Fruit fly (Drosophila melanogaster) whole organism, embryonic: ENCODE results near the gene CG12081.

Experiments used
- Aef1 ChIP-seq: fragments of 200-800 bp; sonication (Bioruptor generic); IDR thresholded peaks from 3 replicates; pipeline ENCODE4 v1.3.6; 2022; ENCODE audit warnings: missing biosample characterization, missing genetic modification characterization
- Awh ChIP-seq: fragments of 200-800 bp; sonication (Bioruptor generic); IDR thresholded peaks from 2 replicates; pipeline ENCODE4, ENCODE4 v1.3.6; 2022; ENCODE audit warnings: missing biosample characterization, missing genetic modification characterization
- CG10147 ChIP-seq: fragments of 200-800 bp; sonication (Bioruptor generic); optimal IDR thresholded peaks from 2 replicates; lab custom pipeline; 2019; ENCODE audit warnings: missing biosample characterization, mild to moderate bottlenecking, missing genetic modification characterization, moderate library complexity
- CG10274 ChIP-seq: fragments of 200-800 bp; sonication (Bioruptor generic); optimal IDR thresholded peaks from 3 replicates; lab custom pipeline; 2017; ENCODE audit warnings: missing biosample characterization, mild to moderate bottlenecking, missing genetic modification characterization
- CG10959 ChIP-seq: fragments of 200-800 bp; sonication (Bioruptor generic); IDR thresholded peaks from 2 replicates; pipeline ENCODE4 v1.3.6; 2022; ENCODE audit warnings: missing biosample characterization, missing genetic modification characterization
- CG13775 ChIP-seq: fragments of 200-800 bp; sonication (Bioruptor generic); optimal IDR thresholded peaks from 3 replicates; lab custom pipeline; 2017; ENCODE audit warnings: missing biosample characterization, mild to moderate bottlenecking, missing genetic modification characterization
- CG17568 ChIP-seq: fragments of 200-800 bp; sonication (Bioruptor generic); optimal IDR thresholded peaks from 2 replicates; lab custom pipeline; 2018; ENCODE audit warnings: missing biosample characterization, mild to moderate bottlenecking, missing genetic modification characterization, moderate library complexity
- CG17912 ChIP-seq: fragments of 200-800 bp; sonication (Bioruptor generic); optimal IDR thresholded peaks from 2 replicates; lab custom pipeline; 2018; ENCODE audit warnings: missing biosample characterization, mild to moderate bottlenecking, missing genetic modification characterization
- CG2120 ChIP-seq: fragments of 200-800 bp; sonication (Bioruptor generic); optimal IDR thresholded peaks from 3 replicates; lab custom pipeline; 2016; ENCODE audit warnings: missing biosample characterization, missing genetic modification characterization
- CG2202 ChIP-seq: fragments of 200-800 bp; sonication (Bioruptor generic); optimal IDR thresholded peaks from 2 replicates; lab custom pipeline; 2018; ENCODE audit warnings: missing biosample characterization, mild to moderate bottlenecking, missing genetic modification characterization
- CG32772 ChIP-seq: fragments of 200-800 bp; sonication (Bioruptor generic); IDR thresholded peaks from 2 replicates; pipeline ENCODE4 v1.3.6; 2022; ENCODE audit warnings: missing biosample characterization, missing genetic modification characterization
- CG3281 ChIP-seq: fragments of 200-800 bp; sonication (Bioruptor generic); optimal IDR thresholded peaks from 3 replicates; lab custom pipeline; 2017; ENCODE audit warnings: missing biosample characterization, mild to moderate bottlenecking, missing genetic modification characterization
- CG34224 ChIP-seq: fragments of 200-800 bp; sonication (Bioruptor generic); IDR thresholded peaks from 3 replicates; pipeline ENCODE4 v1.3.6; 2022; ENCODE audit warnings: missing biosample characterization, missing genetic modification characterization; ENCODE audit not compliant: partially characterized antibody
- CG4404 ChIP-seq: fragments of 200-800 bp; sonication (Bioruptor generic); IDR thresholded peaks from 2 replicates; pipeline ENCODE4 v1.3.6; 2022; ENCODE audit warnings: missing biosample characterization, missing genetic modification characterization
- CG8290 ChIP-seq, 3 experiments: fragments of 200-800 bp; sonication (Bioruptor generic); optimal IDR thresholded peaks; 2 replicates each; lab custom pipeline; 2016 to 2019; ENCODE audit warnings: missing biosample characterization in 3 of 3, missing genetic modification characterization in 3 of 3, mild to moderate bottlenecking in 2 of 3, moderate library complexity in 1 of 3
- CG8478 ChIP-seq: fragments of >200 bp; optimal IDR thresholded peaks from 2 replicates; lab custom pipeline; 2018
- CG9727 ChIP-seq: fragments of 200-800 bp; sonication (Bioruptor generic); optimal IDR thresholded peaks from 3 replicates; lab custom pipeline; 2017; ENCODE audit warnings: missing biosample characterization, mild to moderate bottlenecking, missing genetic modification characterization
- Camta ChIP-seq: fragments of 200-800 bp; sonication (Bioruptor generic); optimal IDR thresholded peaks from 2 replicates; lab custom pipeline; 2016; ENCODE audit warnings: missing biosample characterization, missing genetic modification characterization
- Dad ChIP-seq: fragments of 200-800 bp; sonication (Bioruptor generic); optimal IDR thresholded peaks from 3 replicates; lab custom pipeline; 2016; ENCODE audit warnings: missing biosample characterization, missing genetic modification characterization
- Dref ChIP-seq: fragments of 200-800 bp; sonication (Bioruptor generic); IDR thresholded peaks from 2 replicates; pipeline ENCODE4 v1.3.6; 2022; ENCODE audit warnings: missing biosample characterization, missing genetic modification characterization
- E2f1 ChIP-seq: fragments of 200-800 bp; sonication (Bioruptor generic); IDR thresholded peaks from 2 replicates; pipeline ENCODE4 v1.3.6; 2022; ENCODE audit warnings: missing biosample characterization, missing genetic modification characterization
- Elba2 ChIP-seq: fragments of 200-800 bp; sonication (Bioruptor generic); optimal IDR thresholded peaks from 3 replicates; lab custom pipeline; 2016; ENCODE audit warnings: missing biosample characterization, missing genetic modification characterization
- Kr ChIP-seq: fragments of 200-800 bp; sonication (Bioruptor generic); optimal IDR thresholded peaks from 2 replicates; lab custom pipeline; 2017; ENCODE audit warnings: missing biosample characterization, mild to moderate bottlenecking, missing genetic modification characterization
- Ptx1 ChIP-seq: fragments of 200-800 bp; sonication (Bioruptor generic); IDR thresholded peaks from 2 replicates; pipeline ENCODE4 v1.3.6; 2022; ENCODE audit warnings: missing biosample characterization, missing genetic modification characterization
- Side ChIP-seq: fragments of 200-800 bp; sonication (Bioruptor generic); optimal IDR thresholded peaks from 2 replicates; lab custom pipeline; 2016; ENCODE audit warnings: missing biosample characterization, missing genetic modification characterization
- ab ChIP-seq: fragments of 200-800 bp; sonication (Bioruptor generic); optimal IDR thresholded peaks from 2 replicates; lab custom pipeline; 2016; ENCODE audit warnings: missing biosample characterization, missing genetic modification characterization
- chn ChIP-seq: fragments of 200-800 bp; sonication (Bioruptor generic); optimal IDR thresholded peaks from 2 replicates; lab custom pipeline; 2016; ENCODE audit warnings: missing biosample characterization, missing genetic modification characterization
- danr ChIP-seq: fragments of 200-800 bp; sonication (Bioruptor generic); IDR thresholded peaks from 2 replicates; pipeline ENCODE4 v1.3.6; 2022; ENCODE audit warnings: missing biosample characterization, missing genetic modification characterization
- dmrt99B ChIP-seq: fragments of 200-800 bp; sonication (Bioruptor generic); optimal IDR thresholded peaks from 2 replicates; lab custom pipeline; 2018; ENCODE audit warnings: missing biosample characterization, mild to moderate bottlenecking, missing genetic modification characterization, moderate library complexity
- dysf ChIP-seq: fragments of 200-800 bp; sonication (Bioruptor generic); IDR thresholded peaks from 3 replicates; pipeline ENCODE4 v1.3.6; 2022; ENCODE audit warnings: missing biosample characterization, missing genetic modification characterization
- ems ChIP-seq: fragments of 200-800 bp; sonication (Bioruptor generic); optimal IDR thresholded peaks from 3 replicates; lab custom pipeline; 2016; ENCODE audit warnings: missing biosample characterization, missing genetic modification characterization
- esg ChIP-seq: fragments of 200-800 bp; sonication (Bioruptor generic); conservative IDR thresholded peaks from 2 replicates; pipeline ENCODE4 v1.3.6; 2022; ENCODE audit warnings: missing biosample characterization, missing genetic modification characterization
- hkb ChIP-seq, 2 experiments: fragments of 200-800 bp in 1 of 2; fragments of >200 bp in 1 of 2; sonication (Bioruptor generic) in 1 of 2; IDR thresholded peaks in 1 of 2; optimal IDR thresholded peaks in 1 of 2; 2 replicates each; pipeline versions ENCODE4 v1.3.6 to Lab custom; 2017 to 2022; ENCODE audit warnings: missing biosample characterization in 1 of 2, missing genetic modification characterization in 1 of 2
- knrl ChIP-seq: fragments of 200-800 bp; sonication (Bioruptor generic); IDR thresholded peaks from 3 replicates; pipeline ENCODE4 v1.3.6; 2022; ENCODE audit warnings: missing biosample characterization, missing genetic modification characterization; ENCODE audit not compliant: partially characterized antibody
- lbe ChIP-seq: fragments of 200-800 bp; sonication (Bioruptor generic); optimal IDR thresholded peaks from 2 replicates; lab custom pipeline; 2016; ENCODE audit warnings: missing biosample characterization, mild to moderate bottlenecking, missing genetic modification characterization
- lilli ChIP-seq: fragments of 200-800 bp; sonication (Bioruptor generic); optimal IDR thresholded peaks from 3 replicates; lab custom pipeline; 2016; ENCODE audit warnings: missing biosample characterization, missing genetic modification characterization
- lmd ChIP-seq: fragments of 200-800 bp; sonication (Bioruptor generic); IDR thresholded peaks from 2 replicates; pipeline ENCODE4 v1.3.6; 2022; ENCODE audit warnings: missing biosample characterization, missing genetic modification characterization
- nerfin-2 ChIP-seq: fragments of 200-800 bp; sonication (Bioruptor generic); IDR thresholded peaks from 2 replicates; pipeline ENCODE4 v1.3.6; 2022; ENCODE audit warnings: missing biosample characterization, missing genetic modification characterization; ENCODE audit not compliant: partially characterized antibody
- prd ChIP-seq, 3 experiments: fragments of >200 bp in 2 of 3; fragments of 200-800 bp in 1 of 3; sonication (Bioruptor generic) in 1 of 3; optimal IDR thresholded peaks in 2 of 3; IDR thresholded peaks in 1 of 3; 2 replicates in 2 of 3; 3 replicates in 1 of 3; pipeline versions ENCODE4 v1.3.6 to Lab custom; 2017 to 2022; ENCODE audit warnings: missing biosample characterization in 1 of 3, missing genetic modification characterization in 1 of 3
- pum ChIP-seq: fragments of 200-800 bp; sonication (Bioruptor generic); optimal IDR thresholded peaks from 2 replicates; lab custom pipeline; 2016; ENCODE audit warnings: missing biosample characterization, missing genetic modification characterization
- rib ChIP-seq: fragments of 200-800 bp; sonication (Bioruptor generic); IDR thresholded peaks from 2 replicates; pipeline ENCODE4 v1.3.6; 2022; ENCODE audit warnings: missing biosample characterization, missing genetic modification characterization
- run ChIP-seq: fragments of 200-800 bp; sonication (Bioruptor generic); optimal IDR thresholded peaks from 3 replicates; lab custom pipeline; 2018; ENCODE audit warnings: missing biosample characterization, mild to moderate bottlenecking, missing genetic modification characterization
- scrt ChIP-seq: fragments of 200-800 bp; sonication (Bioruptor generic); optimal IDR thresholded peaks from 2 replicates; lab custom pipeline; 2018; ENCODE audit warnings: missing biosample characterization, mild to moderate bottlenecking, missing genetic modification characterization, moderate library complexity
- seq ChIP-seq: fragments of 200-800 bp; sonication (Bioruptor generic); IDR thresholded peaks from 2 replicates; pipeline ENCODE4 v1.3.6; 2022; ENCODE audit warnings: missing biosample characterization, missing genetic modification characterization
- sim ChIP-seq: fragments of 200-800 bp; sonication (Bioruptor generic); IDR thresholded peaks from 2 replicates; pipeline ENCODE4 v1.3.6; 2022; ENCODE audit warnings: missing biosample characterization, missing genetic modification characterization
- sima ChIP-seq: fragments of 200-800 bp; sonication (Bioruptor generic); optimal IDR thresholded peaks from 2 replicates; lab custom pipeline; 2016; ENCODE audit warnings: missing biosample characterization, missing genetic modification characterization
- sisA ChIP-seq: fragments of 200-800 bp; sonication (Bioruptor generic); IDR thresholded peaks from 2 replicates; pipeline ENCODE4 v1.3.6; 2022; ENCODE audit warnings: missing biosample characterization, missing genetic modification characterization
- slou ChIP-seq: fragments of 200-800 bp; sonication (Bioruptor generic); optimal IDR thresholded peaks from 3 replicates; lab custom pipeline; 2016; ENCODE audit warnings: missing biosample characterization, missing genetic modification characterization
- tap ChIP-seq: fragments of 200-800 bp; optimal IDR thresholded peaks from 3 replicates; lab custom pipeline; 2019; ENCODE audit warnings: missing biosample characterization, mild to moderate bottlenecking, missing genetic modification characterization, moderate library complexity
- tgo ChIP-seq: fragments of 200-800 bp; sonication (Bioruptor generic); IDR thresholded peaks from 3 replicates; pipeline ENCODE4 v1.3.6; 2022; ENCODE audit warnings: missing biosample characterization, missing genetic modification characterization

Gene CG12081

DNA sequence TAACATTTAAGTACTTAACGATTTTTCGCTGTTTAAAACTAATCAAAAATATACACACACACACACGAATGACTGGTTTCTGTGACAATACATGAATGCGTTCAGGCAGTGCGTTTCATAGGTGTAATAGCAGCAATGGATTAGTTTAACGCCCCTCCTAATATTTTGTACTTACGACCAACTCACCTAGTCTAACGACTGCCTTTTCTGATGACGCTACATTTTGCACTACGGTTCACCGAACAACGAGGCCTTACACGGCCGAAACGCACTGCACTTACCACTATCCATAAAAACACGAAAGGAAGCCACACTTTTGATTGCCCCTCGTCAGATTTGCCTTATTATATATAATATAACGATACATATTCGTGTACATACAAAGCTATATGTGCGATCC, 12.6 kb downstream of the CG12081 start (continued):
- no peak for TF ChIP-seq CG17912
- TF ChIP-seq tgo = peak; percentile 45; the same call in 2 of the 3 replicates
- no peak for TF ChIP-seq sima (GFP tag; lab: Kevin White, UChicago)
- no peak for TF ChIP-seq Elba2
- TF ChIP-seq danr (GFP tag; lab: Robert Waterston, UW) = no peak
- TF ChIP-seq pum (GFP tag; lab: Kevin White, UChicago) = no peak
- TF ChIP-seq nerfin-2 (GFP tag; lab: Robert Waterston, UW) = no peak
- peak; percentile 65 for TF ChIP-seq dysf (GFP tag; lab: Robert Waterston, UW)
- TF ChIP-seq CG13775 = peak; percentile 5
- TF ChIP-seq lilli (GFP tag; lab: Kevin White, UChicago) = peak; percentile 38
- peak; percentile 29; the same call in 2 of the 3 replicates for TF ChIP-seq Aef1 (GFP tag; lab: Robert Waterston, UW)
- no peak for TF ChIP-seq scrt (GFP tag; lab: Kevin White, UChicago)
- TF ChIP-seq ems = peak; percentile 23
- no peak for TF ChIP-seq knrl (GFP tag; lab: Robert Waterston, UW)
- TF ChIP-seq sim (GFP tag; lab: Robert Waterston, UW) = peak; percentile 25; the same call in 1 of the 2 replicates
- no peak for TF ChIP-seq dmrt99B (tag; lab: Kevin White, UChicago)
- TF ChIP-seq Camta (GFP tag; lab: Kevin White, UChicago) = peak; percentile 8
- no peak for TF ChIP-seq CG10274 (GFP tag; lab: Kevin White, UChicago)
- no peak for TF ChIP-seq CG34224 (GFP tag; lab: Robert Waterston, UW)
- no peak for TF ChIP-seq rib (GFP tag; lab: Robert Waterston, UW)
- peak; percentile 30; the same call in 1 of the 2 replicates for TF ChIP-seq CG32772
- peak; percentile 63 for TF ChIP-seq CG4404 (GFP tag; lab: Robert Waterston, UW)
- TF ChIP-seq CG2202 (tag; lab: Kevin White, UChicago) = no peak
- TF ChIP-seq Awh = 0 out of 2 replicates have a peak, but pooled peaks have one; percentile 30
- TF ChIP-seq tap = no peak
- peak; percentile 22 for TF ChIP-seq CG9727 (GFP tag; lab: Kevin White, UChicago)
- TF ChIP-seq CG2120 (GFP tag; lab: Kevin White, UChicago) = peak; percentile 5
- no peak for TF ChIP-seq slou (GFP tag; lab: Kevin White, UChicago)
- TF ChIP-seq Kr (GFP tag; lab: Kevin White, UChicago) = no peak
- TF ChIP-seq seq (GFP tag; lab: Robert Waterston, UW) = peak; percentile 27; the same call in 1 of the 2 replicates
- TF ChIP-seq run = no peak
- peak; percentile 20 for TF ChIP-seq chn (GFP tag; lab: Kevin White, UChicago)
- no peak for TF ChIP-seq hkb (optimal IDR thresholded peaks at IDR 0.05; lab: Kevin White, UChicago)
- TF ChIP-seq hkb (GFP tag; IDR thresholded peaks at IDR 0.05; lab: Robert Waterston, UW) = peak; percentile 63; the same call in 1 of the 2 replicates
- TF ChIP-seq E2f1 = 0 out of 2 replicates have a peak, but pooled peaks have one; percentile 10
- TF ChIP-seq Side = no peak
- peak; percentile 11 for TF ChIP-seq lbe (GFP tag; lab: Kevin White, UChicago)
- TF ChIP-seq CG8290 (GFP tag; optimal IDR thresholded peaks at IDR 0.05; lab: Kevin White, UChicago) = no peak
- TF ChIP-seq CG8290 (tag; optimal IDR thresholded peaks at IDR 0.05; lab: Kevin White, UChicago) = no peak
- TF ChIP-seq esg (GFP tag; lab: Robert Waterston, UW) = 0 out of 2 replicates have a peak, but pooled peaks have one; percentile 28
- TF ChIP-seq sisA (GFP tag; lab: Robert Waterston, UW) = peak; percentile 39; the same call in 1 of the 2 replicates
- peak; percentile 44 for TF ChIP-seq CG10959
- no peak for TF ChIP-seq ab (GFP tag; lab: Kevin White, UChicago)
- no peak for TF ChIP-seq CG8478 (lab: Kevin White, UChicago)
- TF ChIP-seq CG10147 (GFP tag; lab: Kevin White, UChicago) = no peak
- TF ChIP-seq Ptx1 (GFP tag; lab: Robert Waterston, UW) = peak; percentile 62
- TF ChIP-seq CG17568 = no peak
- TF ChIP-seq lmd (GFP tag; lab: Robert Waterston, UW) = peak; percentile 41
- TF ChIP-seq prd (optimal IDR thresholded peaks at IDR 0.05; lab: Kevin White, UChicago) = no peak
- TF ChIP-seq prd (GFP tag; IDR thresholded peaks at IDR 0.05; lab: Robert Waterston, UW) = peak; percentile 70
- TF ChIP-seq Dad (GFP tag; lab: Kevin White, UChicago) = no peak
- no peak for TF ChIP-seq Dref
- no peak for TF ChIP-seq CG3281 (GFP tag; lab: Kevin White, UChicago)
